Worm (Caenorhabditis elegans) whole organism, dauer: Measurements from ENCODE around the gene Y105C5A.508.
"Not testable (repeated sequence)": the region's sequence is repeated elsewhere in the genome, so short reads cannot be mapped to it uniquely, and the experiment has no call there.

Experiments used
- unc-62 ChIP-seq: sonication (generic microtip); optimal IDR thresholded peaks from 2 replicates; lab custom pipeline; 2017; ENCODE audit warnings: missing biosample characterization, missing genetic modification reagents, missing genetic modification characterization

Gene Y105C5A.508

ce11 chrIV:15604194-15604593, 20.5 kb downstream of the Y105C5A.508 start:
- no peak for TF ChIP-seq unc-62

ce11 chrIV:15606396-15606795, 22.7 kb downstream of the Y105C5A.508 start:
- no peak for TF ChIP-seq unc-62

DNA sequence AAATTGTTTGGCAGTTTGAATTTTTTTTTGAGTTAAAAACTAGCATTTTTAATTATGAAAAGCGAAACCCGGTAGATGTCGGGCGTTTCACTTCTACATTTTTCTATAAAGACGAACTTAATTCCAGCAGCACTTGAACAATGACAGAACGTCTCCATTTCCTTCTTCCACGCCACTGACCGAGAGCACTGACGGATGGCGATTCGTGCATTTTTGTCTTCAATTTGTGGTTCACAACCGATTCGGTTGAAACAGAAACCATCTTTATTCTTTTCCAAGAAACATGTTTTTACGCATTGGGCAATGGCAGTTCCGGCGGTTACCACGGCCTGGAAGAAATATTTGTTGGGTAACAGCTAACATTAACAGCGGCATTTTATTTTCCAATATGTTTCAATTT, 29.4 kb downstream of the Y105C5A.508 start:
- TF ChIP-seq unc-62: no peak

ce11 chrIV:15616971-15617370, 33.3 kb downstream of the Y105C5A.508 start, which contains the start of gene Y105C5A.8:
Gene Y105C5A.8, minus strand, starts transcription at chrIV:15617071.
- no peak for TF ChIP-seq unc-62

- no peak for TF ChIP-seq unc-62
Measured at ce11 chrIV:15617667-15618066, 33.9 kb downstream of the Y105C5A.508 start.

ce11 chrIV:15631217-15631616, 47.5 kb downstream of the Y105C5A.508 start, which contains the start of gene Y105C5A.9:
Gene Y105C5A.9, plus strand, starts transcription at chrIV:15631517.
- no peak for TF ChIP-seq unc-62

- not testable (repeated sequence) for TF ChIP-seq unc-62
Measured at ce11 chrIV:15634240-15634789, 50.6 kb downstream of the Y105C5A.508 start, which contains the start of gene Y105C5A.1274. Gene Y105C5A.1274, plus strand, starts transcription at chrIV:15634739.

- not testable (repeated sequence) for TF ChIP-seq unc-62
Measured at ce11 chrIV:15635462-15635861, 51.7 kb downstream of the Y105C5A.508 start, which contains the start of gene Y105C5A.10. Gene Y105C5A.10, plus strand, starts transcription at chrIV:15635762.
